Fruit fly (Drosophila melanogaster) whole organism, adult: Measurements from ENCODE around the gene CG1440.
A peak's percentile ranks its signal among the peaks of the same experiment; 100 is the strongest.

Experiments used
- CG11617 ChIP-seq: fragments of 200-800 bp; sonication (Bioruptor generic); optimal IDR thresholded peaks from 2 replicates; lab custom pipeline; 2017; ENCODE audit warnings: mild to moderate bottlenecking, missing biosample characterization, missing genetic modification reagents, missing genetic modification characterization
- CG12768 ChIP-seq: fragments of 200-800 bp; sonication (Bioruptor generic); optimal IDR thresholded peaks from 2 replicates; lab custom pipeline; 2017; ENCODE audit warnings: missing biosample characterization, missing genetic modification characterization, mild to moderate bottlenecking, moderate library complexity, missing genetic modification reagents
- CG14711 ChIP-seq: fragments of 200-800 bp; sonication (Bioruptor generic); optimal IDR thresholded peaks from 2 replicates; lab custom pipeline; 2018; ENCODE audit warnings: missing biosample characterization, mild to moderate bottlenecking, missing genetic modification characterization, moderate library complexity
- CG1620 ChIP-seq: fragments of 200-800 bp; sonication (Bioruptor generic); optimal IDR thresholded peaks from 2 replicates; lab custom pipeline; 2016; ENCODE audit warnings: missing biosample characterization, missing genetic modification characterization
- CG33017 ChIP-seq: fragments of 200-800 bp; sonication (Bioruptor generic); optimal IDR thresholded peaks from 2 replicates; lab custom pipeline; 2018; ENCODE audit warnings: missing biosample characterization, mild to moderate bottlenecking, missing genetic modification characterization, moderate library complexity
- CG5204 ChIP-seq: fragments of 200-800 bp; sonication (Bioruptor generic); optimal IDR thresholded peaks from 2 replicates; lab custom pipeline; 2016; ENCODE audit warnings: missing biosample characterization, missing genetic modification characterization
- CG7045 ChIP-seq: fragments of 200-800 bp; sonication (Bioruptor generic); optimal IDR thresholded peaks from 2 replicates; lab custom pipeline; 2017; ENCODE audit warnings: missing biosample characterization, mild to moderate bottlenecking, missing genetic modification characterization
- CG7101 ChIP-seq: fragments of 200-800 bp; sonication (Bioruptor generic); optimal IDR thresholded peaks from 2 replicates; lab custom pipeline; 2018; ENCODE audit warnings: missing biosample characterization, mild to moderate bottlenecking, missing genetic modification characterization, moderate library complexity
- Clk ChIP-seq: fragments of 200-800 bp; sonication (Bioruptor generic); optimal IDR thresholded peaks from 2 replicates; lab custom pipeline; 2017; ENCODE audit warnings: missing biosample characterization, missing genetic modification characterization
- Crg-1 ChIP-seq: fragments of 200-800 bp; sonication (Bioruptor generic); optimal IDR thresholded peaks from 2 replicates; lab custom pipeline; 2016; ENCODE audit warnings: missing biosample characterization, missing genetic modification characterization
- Hr96 ChIP-seq: fragments of 200-800 bp; sonication (Bioruptor generic); optimal IDR thresholded peaks from 2 replicates; lab custom pipeline; 2016; ENCODE audit warnings: missing biosample characterization, missing genetic modification characterization
- Mnt ChIP-seq: fragments of 200-800 bp; sonication (Bioruptor generic); optimal IDR thresholded peaks from 2 replicates; lab custom pipeline; 2016; ENCODE audit warnings: missing biosample characterization, mild to moderate bottlenecking, missing genetic modification characterization
- bab1 ChIP-seq: fragments of 200-800 bp; sonication (Bioruptor generic); optimal IDR thresholded peaks from 3 replicates; lab custom pipeline; 2019; ENCODE audit warnings: missing biosample characterization, mild to moderate bottlenecking, missing genetic modification characterization, moderate library complexity
- cic ChIP-seq: fragments of 200-800 bp; sonication (Bioruptor generic); optimal IDR thresholded peaks from 2 replicates; lab custom pipeline; 2017; ENCODE audit warnings: missing biosample characterization, mild to moderate bottlenecking, missing genetic modification characterization, moderate library complexity
- cnc ChIP-seq, 2 experiments: fragments of >200 bp; optimal IDR thresholded peaks; 2 replicates each; lab custom pipeline; 2017
- kay ChIP-seq: fragments of 200-800 bp; sonication (Bioruptor generic); peaks from one replicate; lab custom pipeline; 2016; ENCODE audit warnings: missing biosample characterization, missing genetic modification characterization, borderline replicate concordance
- ovo ChIP-seq: fragments of 200-800 bp; sonication (Bioruptor generic); optimal IDR thresholded peaks from 2 replicates; lab custom pipeline; 2016; ENCODE audit warnings: missing biosample characterization, missing genetic modification characterization
- pad ChIP-seq: fragments of 200-800 bp; sonication (Bioruptor generic); optimal IDR thresholded peaks from 3 replicates; lab custom pipeline; 2017; ENCODE audit warnings: missing biosample characterization, missing genetic modification characterization, mild to moderate bottlenecking, moderate library complexity, missing genetic modification reagents
- tj ChIP-seq: fragments of 200-800 bp; sonication (Bioruptor generic); optimal IDR thresholded peaks from 3 replicates; lab custom pipeline; 2017; ENCODE audit warnings: missing biosample characterization, mild to moderate bottlenecking, missing genetic modification characterization, moderate library complexity
- toe ChIP-seq: fragments of 200-800 bp; sonication (Bioruptor generic); optimal IDR thresholded peaks from 2 replicates; lab custom pipeline; 2016; ENCODE audit warnings: missing biosample characterization, missing genetic modification characterization

The CG1440 gene

DNA sequence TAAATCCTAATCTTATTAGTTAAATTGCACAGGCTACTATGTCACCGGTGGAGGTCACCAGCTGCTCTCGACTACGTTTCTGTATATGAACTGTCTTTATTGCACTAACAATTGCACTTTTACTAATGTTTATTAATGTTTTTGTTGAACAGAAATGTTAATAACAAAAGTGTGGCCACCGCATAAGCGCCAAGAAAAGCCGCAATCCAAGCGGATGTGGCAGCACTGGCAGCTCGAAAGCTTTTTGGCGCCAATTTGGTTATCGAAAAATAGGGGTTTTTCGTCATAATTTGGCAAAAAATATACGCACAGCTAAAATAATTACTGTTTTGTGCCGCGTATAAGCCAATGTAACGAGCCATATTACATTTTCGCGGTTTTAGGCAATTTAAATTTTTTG lies 5.3 kb downstream of the CG1440 start, which contains the start of gene CG12123:
Gene CG12123 (minus strand): TSS at position 188 of the 400 bp plus-strand sequence.
- TF ChIP-seq CG14711 (tag; lab: Kevin White, UChicago) (no peak), bab1 (GFP tag; lab: Kevin White, UChicago) (peak; percentile 67), Mnt (GFP tag; lab: Kevin White, UChicago) (no peak), cnc (optimal IDR thresholded peaks at IDR 0.05; lab: Kevin White, UChicago) (no peak), Clk (GFP tag; lab: Kevin White, UChicago) (no peak), Crg-1 (GFP tag; lab: Kevin White, UChicago) (no peak)

DNA sequence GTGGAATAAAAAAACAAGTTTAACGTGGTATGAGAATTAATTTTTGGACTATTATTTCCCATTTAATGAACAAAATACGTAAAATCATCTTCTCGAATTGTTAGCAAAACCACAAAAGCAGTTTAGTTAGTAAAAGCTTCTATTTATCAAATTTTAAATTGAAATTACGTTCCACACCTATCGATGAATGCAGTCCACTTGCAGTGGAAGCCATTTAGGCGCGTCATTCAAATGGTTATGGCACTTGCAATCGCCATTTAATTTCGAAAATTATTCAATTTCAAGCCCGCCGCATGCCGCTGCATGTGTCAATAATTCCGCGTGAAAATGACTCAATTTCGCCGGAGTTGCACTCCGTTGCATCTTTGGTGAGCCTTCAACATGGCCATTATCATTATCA lies 6.1 kb downstream of the CG1440 start:
- TF ChIP-seq Clk (GFP tag; lab: Kevin White, UChicago), result no peak
- no peak for TF ChIP-seq CG11617 (GFP tag; lab: Kevin White, UChicago)
- no peak for TF ChIP-seq Mnt (GFP tag; lab: Kevin White, UChicago)
- peak; percentile 29 for TF ChIP-seq bab1 (GFP tag; lab: Kevin White, UChicago)
- TF ChIP-seq cic (GFP tag; lab: Kevin White, UChicago), result no peak
- peak; percentile 30 for TF ChIP-seq kay (GFP tag; lab: Kevin White, UChicago)

DNA sequence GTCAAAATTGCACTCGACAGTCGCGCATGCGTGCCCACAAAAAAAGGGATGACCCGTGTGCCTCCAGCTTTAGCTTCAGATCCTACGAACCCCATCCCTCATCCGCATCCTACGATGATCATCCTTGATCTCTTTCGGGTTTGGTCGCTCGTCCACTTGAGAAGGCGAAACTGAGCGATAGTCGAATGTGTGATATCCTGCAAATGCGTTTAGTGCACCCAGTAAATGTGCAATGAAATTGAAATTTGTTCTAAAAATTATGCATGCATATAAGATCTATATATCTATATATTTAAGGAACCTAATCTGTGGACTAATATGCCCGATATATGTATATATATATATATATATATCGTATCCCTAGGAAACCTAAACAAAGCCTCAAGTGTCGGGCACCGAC lies 7.4 kb downstream of the CG1440 start:
- TF ChIP-seq kay (GFP tag; lab: Kevin White, UChicago), result no peak
- no peak for TF ChIP-seq cnc (optimal IDR thresholded peaks at IDR 0.05; lab: Kevin White, UChicago)
- TF ChIP-seq Mnt (GFP tag; lab: Kevin White, UChicago), result no peak
- no peak for TF ChIP-seq pad (GFP tag; lab: Kevin White, UChicago)
- no peak for TF ChIP-seq CG5204

dm6 chrX:8444883-8445572 lies 8.2 kb downstream of the CG1440 start:
- TF ChIP-seq Crg-1 (GFP tag; lab: Kevin White, UChicago) (no peak), Clk (GFP tag; lab: Kevin White, UChicago) (no peak), ovo (GFP tag; lab: Kevin White, UChicago) (no peak), cnc (optimal IDR thresholded peaks at IDR 0.05; lab: Kevin White, UChicago) (no peak), CG12768 (GFP tag; lab: Kevin White, UChicago) (no peak), CG33017 (tag; lab: Kevin White, UChicago) (no peak), kay (GFP tag; lab: Kevin White, UChicago) (no peak), CG7101 (tag; lab: Kevin White, UChicago) (no peak), CG7045 (GFP tag; lab: Kevin White, UChicago) (no peak), cic (GFP tag; lab: Kevin White, UChicago) (no peak), CG11617 (GFP tag; lab: Kevin White, UChicago) (no peak), Hr96 (no peak), CG5204 (no peak)

DNA sequence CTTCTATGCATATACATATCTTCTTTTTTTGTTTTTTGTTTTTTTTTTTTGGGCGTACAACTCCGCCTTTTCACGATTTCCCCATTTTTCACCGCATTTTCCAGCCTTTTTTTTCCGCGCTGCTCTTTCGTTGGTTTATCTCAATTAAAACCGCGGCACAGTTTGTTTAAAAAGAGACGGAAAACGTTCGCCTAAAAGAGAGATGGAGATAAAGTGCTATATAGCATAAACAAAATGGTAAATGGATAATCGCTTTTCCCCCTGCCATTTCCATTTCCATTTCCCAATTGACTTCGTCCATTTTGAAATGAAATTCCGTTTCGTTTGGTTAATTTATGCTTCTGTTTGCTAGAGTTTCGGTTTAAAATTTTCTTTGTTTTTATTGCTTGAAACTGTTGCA lies 10.3 kb downstream of the CG1440 start:
- TF ChIP-seq CG12768 (GFP tag; lab: Kevin White, UChicago), result no peak

DNA sequence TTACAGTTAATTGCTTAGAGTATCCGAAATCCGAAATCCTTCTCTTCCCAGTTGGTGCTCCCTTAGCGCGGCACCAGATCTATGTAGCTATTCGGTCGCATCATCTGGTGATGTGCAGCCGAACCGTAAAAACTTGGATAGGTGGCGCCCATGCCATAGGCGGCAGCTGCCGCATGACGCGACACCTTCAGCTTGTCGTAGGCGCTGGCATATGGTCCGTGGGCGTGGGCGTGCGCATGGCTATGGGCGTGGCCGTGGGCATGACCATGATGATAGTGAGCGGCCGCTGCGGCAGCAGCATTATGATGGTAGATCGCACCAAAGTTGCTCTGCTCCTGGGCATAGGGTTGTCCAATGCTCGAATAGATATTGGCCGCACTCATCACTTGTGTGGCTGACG lies 11.3 kb downstream of the CG1440 start:
- TF ChIP-seq toe (GFP tag; lab: Kevin White, UChicago), result no peak
- no peak for TF ChIP-seq Clk (GFP tag; lab: Kevin White, UChicago)
- TF ChIP-seq cic (GFP tag; lab: Kevin White, UChicago), result no peak
- no peak for TF ChIP-seq Mnt (GFP tag; lab: Kevin White, UChicago)
- no peak for TF ChIP-seq cnc (optimal IDR thresholded peaks at IDR 0.05; lab: Kevin White, UChicago)
- no peak for TF ChIP-seq ovo (GFP tag; lab: Kevin White, UChicago)

DNA sequence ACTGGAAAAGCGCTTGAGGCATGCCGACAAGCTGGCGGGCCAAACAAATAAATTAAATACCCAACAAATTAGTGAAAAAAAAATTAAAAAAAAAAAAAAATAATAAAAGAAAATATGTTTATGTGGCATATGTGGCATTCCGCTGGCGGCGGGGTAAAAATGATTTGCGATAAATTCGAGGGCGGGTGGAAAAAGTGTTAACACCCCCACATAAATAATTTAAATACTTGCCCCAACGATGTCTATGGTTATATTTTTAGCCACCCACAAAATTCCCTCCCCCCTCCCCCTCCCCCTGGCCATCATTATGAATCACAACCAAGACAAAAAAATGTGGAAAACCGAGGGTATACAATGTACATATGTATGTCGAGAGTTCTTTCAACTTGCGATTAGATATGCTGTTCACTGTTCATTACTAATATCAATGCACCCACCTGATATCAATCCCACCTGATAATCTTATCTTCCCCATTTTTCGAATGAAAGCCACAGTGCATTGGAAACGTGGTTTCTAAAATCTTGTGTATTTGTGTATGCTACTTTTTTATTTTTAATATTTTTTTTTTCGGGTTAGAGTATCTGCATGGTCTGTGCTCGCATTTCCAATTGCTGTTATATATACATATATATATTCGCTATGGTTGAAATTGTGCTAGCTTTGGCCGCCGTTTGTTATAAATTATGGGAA lies 13.5 kb downstream of the CG1440 start:
- no peak for TF ChIP-seq pad (GFP tag; lab: Kevin White, UChicago)
- TF ChIP-seq Clk (GFP tag; lab: Kevin White, UChicago), result no peak
- no peak for TF ChIP-seq bab1 (GFP tag; lab: Kevin White, UChicago)
- TF ChIP-seq Crg-1 (GFP tag; lab: Kevin White, UChicago), result no peak
- no peak for TF ChIP-seq toe (GFP tag; lab: Kevin White, UChicago)
- TF ChIP-seq tj, result no peak
- TF ChIP-seq CG14711 (tag; lab: Kevin White, UChicago), result no peak
- no peak for TF ChIP-seq CG12768 (GFP tag; lab: Kevin White, UChicago)
- no peak for TF ChIP-seq CG33017 (tag; lab: Kevin White, UChicago)
- TF ChIP-seq kay (GFP tag; lab: Kevin White, UChicago), result no peak
- no peak for TF ChIP-seq cnc (optimal IDR thresholded peaks at IDR 0.05; lab: Kevin White, UChicago)
- TF ChIP-seq CG1620 (GFP tag; lab: Kevin White, UChicago), result no peak
- TF ChIP-seq CG7045 (GFP tag; lab: Kevin White, UChicago), result no peak
